Worm (Caenorhabditis elegans) whole organism, L3 larva: Measurements from ENCODE around the gene T14G8.6.
A peak's percentile ranks its signal among the peaks of the same experiment; 100 is the strongest.

Experiments
- ZK546.5 ChIP-seq: sonication (generic microtip); optimal IDR thresholded peaks from 2 replicates; lab custom pipeline; 2017; ENCODE audit warnings: missing biosample characterization, missing genetic modification characterization
- aly-2 ChIP-seq: fragments of 150-350 bp; optimal IDR thresholded peaks from 2 replicates; lab custom pipeline; 2014; ENCODE audit warnings: missing biosample characterization, missing genetic modification characterization
- ama-1 ChIP-seq: fragments of 150-350 bp; optimal IDR thresholded peaks from 2 replicates; lab custom pipeline; 2018
- ceh-16 ChIP-seq: sonication (generic microtip); optimal IDR thresholded peaks from 2 replicates; lab custom pipeline; 2017; ENCODE audit warnings: missing biosample characterization, missing genetic modification characterization
- ceh-82 ChIP-seq: fragments of 150-350 bp; optimal IDR thresholded peaks from 2 replicates; lab custom pipeline; 2014; ENCODE audit warnings: missing biosample characterization, missing genetic modification characterization
- daf-12 ChIP-seq: fragments of 150-350 bp; optimal IDR thresholded peaks from 2 replicates; lab custom pipeline; 2014; ENCODE audit warnings: missing biosample characterization, missing genetic modification reagents, missing genetic modification characterization
- egl-5 ChIP-seq: fragments of 150-350 bp; optimal IDR thresholded peaks from 2 replicates; lab custom pipeline; 2017; ENCODE audit warnings: missing biosample characterization, missing genetic modification reagents, missing genetic modification characterization, inconsistent platforms
- elt-1 ChIP-seq: fragments of 150-350 bp; optimal IDR thresholded peaks from 2 replicates; lab custom pipeline; 2014; ENCODE audit warnings: missing biosample characterization, missing genetic modification characterization
- elt-2 ChIP-seq: sonication (generic microtip); optimal IDR thresholded peaks from 2 replicates; lab custom pipeline; 2016; ENCODE audit warnings: missing genetic modification reagents, mild to moderate bottlenecking, missing genetic modification characterization, missing compliant biosample characterization
- elt-3 ChIP-seq, 3 experiments: fragments of 150-350 bp in 1 of 3; sonication (generic microtip) in 2 of 3; optimal IDR thresholded peaks; 2 replicates in 2 of 3; 4 replicates in 1 of 3; lab custom pipeline; 2014 to 2017; ENCODE audit warnings: missing biosample characterization in 3 of 3, missing genetic modification characterization in 3 of 3
- eor-1 ChIP-seq, 2 experiments: fragments of 150-350 bp; optimal IDR thresholded peaks; 2 replicates each; lab custom pipeline; 2014 to 2018; ENCODE audit warnings: missing biosample characterization in 2 of 2, missing genetic modification characterization in 2 of 2
- fkh-10 ChIP-seq: sonication (generic microtip); optimal IDR thresholded peaks from 2 replicates; lab custom pipeline; 2017; ENCODE audit warnings: missing biosample characterization, missing genetic modification reagents, missing genetic modification characterization
- fos-1 ChIP-seq: fragments of 150-350 bp; optimal IDR thresholded peaks from 2 replicates; lab custom pipeline; 2014; ENCODE audit warnings: missing biosample characterization, missing genetic modification characterization
- hmg-11 ChIP-seq: sonication (generic microtip); optimal IDR thresholded peaks from 2 replicates; lab custom pipeline; 2016; ENCODE audit warnings: missing genetic modification characterization, missing compliant biosample characterization
- jun-1 ChIP-seq: fragments of 150-350 bp; optimal IDR thresholded peaks from 2 replicates; lab custom pipeline; 2014; ENCODE audit warnings: missing biosample characterization, missing genetic modification reagents, missing genetic modification characterization
- lin-15B ChIP-seq: fragments of 150-350 bp; optimal IDR thresholded peaks from 2 replicates; lab custom pipeline; 2014; ENCODE audit warnings: missing biosample characterization, missing genetic modification characterization
- lin-39 ChIP-seq: fragments of 150-350 bp; optimal IDR thresholded peaks from 2 replicates; lab custom pipeline; 2018; ENCODE audit warnings: missing biosample characterization, missing genetic modification reagents, missing genetic modification characterization
- lsy-12 ChIP-seq: sonication (generic microtip); optimal IDR thresholded peaks from 2 replicates; lab custom pipeline; 2016; ENCODE audit warnings: mild to moderate bottlenecking, missing genetic modification characterization, missing compliant biosample characterization
- mdl-1 ChIP-seq: fragments of 150-350 bp; optimal IDR thresholded peaks from 2 replicates; lab custom pipeline; 2014; ENCODE audit warnings: missing biosample characterization, missing genetic modification characterization
- mml-1 ChIP-seq: fragments of 150-350 bp; sonication (generic microtip); optimal IDR thresholded peaks from 3 replicates; lab custom pipeline; 2014; ENCODE audit warnings: missing biosample characterization, missing genetic modification characterization
- nfya-1 ChIP-seq: sonication (generic microtip); optimal IDR thresholded peaks from 2 replicates; lab custom pipeline; 2017; ENCODE audit warnings: missing genetic modification characterization, mild to moderate bottlenecking, missing compliant biosample characterization, antibody characterized with exemption, moderate library complexity; ENCODE audit not compliant: insufficient read depth
- nhr-11 ChIP-seq: fragments of 150-350 bp; optimal IDR thresholded peaks from 2 replicates; lab custom pipeline; 2014; ENCODE audit warnings: missing biosample characterization, missing genetic modification characterization
- nhr-12 ChIP-seq: fragments of 150-350 bp; optimal IDR thresholded peaks from 2 replicates; lab custom pipeline; 2014; ENCODE audit warnings: missing biosample characterization, missing genetic modification characterization
- nhr-23 ChIP-seq: fragments of 150-350 bp; optimal IDR thresholded peaks from 2 replicates; lab custom pipeline; 2014; ENCODE audit warnings: missing biosample characterization, missing genetic modification reagents, missing genetic modification characterization
- nhr-25 ChIP-seq: sonication (generic microtip); optimal IDR thresholded peaks from 2 replicates; lab custom pipeline; 2017; ENCODE audit warnings: missing biosample characterization, missing genetic modification characterization
- nhr-28 ChIP-seq: fragments of 150-350 bp; optimal IDR thresholded peaks from 2 replicates; lab custom pipeline; 2014; ENCODE audit warnings: missing biosample characterization, missing genetic modification characterization
- nhr-43 ChIP-seq: sonication (generic microtip); optimal IDR thresholded peaks from 2 replicates; lab custom pipeline; 2016; ENCODE audit warnings: mild to moderate bottlenecking, missing genetic modification characterization, missing compliant biosample characterization; ENCODE audit not compliant: poor library complexity, severe bottlenecking
- nhr-76 ChIP-seq: fragments of 150-350 bp; sonication (generic microtip); optimal IDR thresholded peaks from 5 replicates; lab custom pipeline; 2014; ENCODE audit warnings: missing biosample characterization, missing genetic modification characterization
- nhr-77 ChIP-seq: fragments of 150-350 bp; optimal IDR thresholded peaks from 2 replicates; lab custom pipeline; 2014; ENCODE audit warnings: missing biosample characterization, missing genetic modification characterization
- pha-4 ChIP-seq: fragments of 150-350 bp; optimal IDR thresholded peaks from 2 replicates; lab custom pipeline; 2014; ENCODE audit warnings: missing biosample characterization, missing genetic modification reagents, missing genetic modification characterization
- pqm-1 ChIP-seq: fragments of 150-350 bp; optimal IDR thresholded peaks from 2 replicates; lab custom pipeline; 2017; ENCODE audit warnings: missing biosample characterization, missing genetic modification characterization, inconsistent platforms
- sea-2 ChIP-seq: fragments of 150-350 bp; sonication (generic microtip); optimal IDR thresholded peaks from 4 replicates; lab custom pipeline; 2014; ENCODE audit warnings: missing biosample characterization, missing genetic modification reagents, missing genetic modification characterization
- skn-1 ChIP-seq: fragments of 150-350 bp; optimal IDR thresholded peaks from 2 replicates; lab custom pipeline; 2014; ENCODE audit warnings: missing biosample characterization, missing genetic modification characterization
- snpc-4 ChIP-seq: fragments of 150-350 bp; optimal IDR thresholded peaks from 2 replicates; lab custom pipeline; 2014; ENCODE audit warnings: missing biosample characterization, missing genetic modification characterization
- tbx-2 ChIP-seq: sonication (generic microtip); optimal IDR thresholded peaks from 2 replicates; lab custom pipeline; 2016; ENCODE audit warnings: mild to moderate bottlenecking, missing genetic modification characterization, missing compliant biosample characterization
- unc-39 ChIP-seq: sonication (generic microtip); optimal IDR thresholded peaks from 4 replicates; lab custom pipeline; 2017; ENCODE audit warnings: missing biosample characterization, missing genetic modification characterization
- unc-62 ChIP-seq: fragments of 150-350 bp; sonication (generic microtip); optimal IDR thresholded peaks from 4 replicates; lab custom pipeline; 2014; ENCODE audit warnings: missing biosample characterization, missing genetic modification reagents, missing genetic modification characterization
- zag-1 ChIP-seq: fragments of 150-350 bp; optimal IDR thresholded peaks from 2 replicates; lab custom pipeline; 2014; ENCODE audit warnings: missing biosample characterization, missing genetic modification characterization

The T14G8.6 gene

ce11 chrX:12876795-12877530 lies 14.3 kb upstream of the T14G8.6 start, which contains the start of gene bcat-1:
Gene bcat-1 (plus strand): TSS chrX:12877480.
- TF ChIP-seq lin-15B (no peak), sea-2 (GFP tag; lab: Kevin White, UChicago) (no peak), hmg-11 (tag; lab: Kevin White, UChicago) (peak; percentile 84), lin-39 (peak; percentile 84), mml-1 (tag; lab: Kevin White, UChicago) (no peak), ceh-82 (tag; lab: Kevin White, UChicago) (no peak), nhr-11 (tag; lab: Kevin White, UChicago) (peak; percentile 50), nhr-23 (tag; lab: Kevin White, UChicago) (no peak), unc-62 (GFP tag; lab: Kevin White, UChicago) (peak; percentile 21), nhr-76 (no peak), pha-4 (tag; lab: Kevin White, UChicago) (peak; percentile 79), egl-5 (tag; lab: Kevin White, UChicago) (peak; percentile 34), mdl-1 (tag; lab: Kevin White, UChicago) (peak; percentile 84), nfya-1 (peak; percentile 76), nhr-43 (tag; lab: Kevin White, UChicago) (peak; percentile 3), nhr-28 (tag; lab: Kevin White, UChicago) (no peak), tbx-2 (peak; percentile 20), ama-1 (lab: Kevin White, UChicago) (peak; percentile 43), elt-2 (tag; lab: Kevin White, UChicago) (peak; percentile 68)

ce11 chrX:12875649-12876048 lies 13.0 kb upstream of the T14G8.6 start:
- peak; percentile 17 for TF ChIP-seq nfya-1
- no peak for TF ChIP-seq jun-1 (tag; lab: Kevin White, UChicago)
- peak; percentile 50 for TF ChIP-seq elt-2 (tag; lab: Kevin White, UChicago)
- peak; percentile 53 for TF ChIP-seq pqm-1 (tag; lab: Kevin White, UChicago)

ce11 chrX:12874798-12875342 lies 12.2 kb upstream of the T14G8.6 start:
- TF ChIP-seq zag-1 (tag; lab: Kevin White, UChicago) (no peak), unc-62 (GFP tag; lab: Kevin White, UChicago) (no peak), ZK546.5 (tag; lab: Kevin White, UChicago) (no peak), nhr-28 (tag; lab: Kevin White, UChicago) (no peak), hmg-11 (tag; lab: Kevin White, UChicago) (no peak), elt-3 (tag; optimal IDR thresholded peaks at IDR 0.05; lab: Kevin White, UChicago) (no peak), lsy-12 (tag; lab: Kevin White, UChicago) (no peak), skn-1 (no peak), sea-2 (GFP tag; lab: Kevin White, UChicago) (no peak), daf-12 (tag; lab: Kevin White, UChicago) (no peak), nhr-12 (tag; lab: Kevin White, UChicago) (no peak), nhr-43 (tag; lab: Kevin White, UChicago) (no peak), elt-2 (tag; lab: Kevin White, UChicago) (peak; percentile 31), nhr-25 (tag; lab: Kevin White, UChicago) (peak; percentile 62), aly-2 (tag; lab: Kevin White, UChicago) (no peak), jun-1 (tag; lab: Kevin White, UChicago) (no peak), nhr-11 (tag; lab: Kevin White, UChicago) (no peak), fos-1 (no peak), nhr-23 (tag; lab: Kevin White, UChicago) (no peak), ceh-16 (tag; lab: Kevin White, UChicago) (no peak), pqm-1 (tag; lab: Kevin White, UChicago) (no peak), nhr-77 (tag; lab: Kevin White, UChicago) (no peak), eor-1 (tag; optimal IDR thresholded peaks at IDR 0.05; lab: Kevin White, UChicago) (no peak), pha-4 (tag; lab: Kevin White, UChicago) (no peak), ceh-82 (tag; lab: Kevin White, UChicago) (no peak), snpc-4 (tag; lab: Kevin White, UChicago) (no peak), unc-39 (tag; lab: Kevin White, UChicago) (no peak), fkh-10 (no peak), tbx-2 (no peak), lin-39 (no peak), ama-1 (lab: Kevin White, UChicago) (no peak), nfya-1 (peak; percentile 5), elt-1 (tag; lab: Kevin White, UChicago) (peak; percentile 93)
